Worm (Caenorhabditis elegans) whole organism, L4/young adult: Measurements from ENCODE around the gene Y38H6C.20.

Experiments used
- W03F9.2 ChIP-seq: fragments of 150-350 bp; optimal IDR thresholded peaks from 2 replicates; lab custom pipeline; 2014; ENCODE audit warnings: missing biosample characterization, missing genetic modification characterization
- dao-5 ChIP-seq: sonication (generic microtip); optimal IDR thresholded peaks from 2 replicates; lab custom pipeline; 2016; ENCODE audit warnings: missing genotype, missing genetic modification characterization, moderate library complexity, missing compliant biosample characterization
- him-1 ChIP-seq: sonication (generic microtip); optimal IDR thresholded peaks from 2 replicates; lab custom pipeline; 2016; ENCODE audit warnings: missing genotype, missing genetic modification reagents, missing genetic modification characterization, missing compliant biosample characterization

The Y38H6C.20 gene

ce11 chrV:20561795-20562194, 10.8 kb upstream of the Y38H6C.20 start, which contains the start of gene F26F2.1:
Gene F26F2.1 (minus strand): TSS chrV:20561895.
- TF ChIP-seq dao-5 (tag; lab: Kevin White, UChicago), result no peak
- no peak for TF ChIP-seq him-1
- TF ChIP-seq W03F9.2 (tag; lab: Kevin White, UChicago), result no peak

ce11 chrV:20558270-20558669, 7.3 kb upstream of the Y38H6C.20 start, which contains the start of gene abf-4:
Gene abf-4 (minus strand): TSS chrV:20558370.
- TF ChIP-seq him-1 (no peak), dao-5 (tag; lab: Kevin White, UChicago) (no peak), W03F9.2 (tag; lab: Kevin White, UChicago) (no peak)

- TF ChIP-seq him-1, result no peak
- no peak for TF ChIP-seq dao-5 (tag; lab: Kevin White, UChicago)
- TF ChIP-seq W03F9.2 (tag; lab: Kevin White, UChicago), result no peak
Measured at ce11 chrV:20556260-20556659, 5.3 kb upstream of the Y38H6C.20 start, which contains the start of gene Y38H6C.23. Gene Y38H6C.23 (minus strand): TSS chrV:20556360.

- TF ChIP-seq dao-5 (tag; lab: Kevin White, UChicago) (no peak), W03F9.2 (tag; lab: Kevin White, UChicago) (no peak), him-1 (no peak)
Measured at ce11 chrV:20555120-20555519, 4.1 kb upstream of the Y38H6C.20 start, which contains the start of gene Y38H6C.21. Gene Y38H6C.21 (minus strand): TSS chrV:20555267.

- TF ChIP-seq dao-5 (tag; lab: Kevin White, UChicago) (no peak), W03F9.2 (tag; lab: Kevin White, UChicago) (no peak), him-1 (no peak)
Measured at ce11 chrV:20552971-20553370, 2.0 kb upstream of the Y38H6C.20 start, which contains the start of gene vmo-1. Gene vmo-1 (minus strand): TSS chrV:20553071.

ce11 chrV:20547048-20547447, 3.9 kb downstream of the Y38H6C.20 start, which contains the start of gene Y38H6C.18:
Gene Y38H6C.18 (minus strand): TSS chrV:20547148.
- TF ChIP-seq him-1 (no peak), dao-5 (tag; lab: Kevin White, UChicago) (no peak), W03F9.2 (tag; lab: Kevin White, UChicago) (no peak)

- TF ChIP-seq dao-5 (tag; lab: Kevin White, UChicago) (no peak), W03F9.2 (tag; lab: Kevin White, UChicago) (no peak), him-1 (no peak)
Measured at ce11 chrV:20545742-20546141, 5.3 kb downstream of the Y38H6C.20 start.

- no peak for TF ChIP-seq dao-5 (tag; lab: Kevin White, UChicago)
- no peak for TF ChIP-seq W03F9.2 (tag; lab: Kevin White, UChicago)
- no peak for TF ChIP-seq him-1
Measured at ce11 chrV:20544610-20545009, 6.4 kb downstream of the Y38H6C.20 start.

- TF ChIP-seq him-1 (no peak), dao-5 (tag; lab: Kevin White, UChicago) (no peak), W03F9.2 (tag; lab: Kevin White, UChicago) (no peak)
Measured at ce11 chrV:20544092-20544491, 6.9 kb downstream of the Y38H6C.20 start, which contains the start of gene slc-36.3. Gene slc-36.3 (minus strand): TSS chrV:20544192.

ce11 chrV:20539055-20539454, 11.9 kb downstream of the Y38H6C.20 start, which contains the start of gene Y38H6C.16:
Gene Y38H6C.16 (minus strand): TSS chrV:20539347.
- TF ChIP-seq him-1 (no peak), dao-5 (tag; lab: Kevin White, UChicago) (no peak), W03F9.2 (tag; lab: Kevin White, UChicago) (no peak)

- TF ChIP-seq W03F9.2 (tag; lab: Kevin White, UChicago) (no peak), dao-5 (tag; lab: Kevin White, UChicago) (no peak), him-1 (no peak)
Measured at ce11 chrV:20536208-20536607, 14.8 kb downstream of the Y38H6C.20 start, which contains the start of gene Y38H6C.15. Gene Y38H6C.15 (minus strand): TSS chrV:20536308.

- TF ChIP-seq dao-5 (tag; lab: Kevin White, UChicago), result no peak
- TF ChIP-seq him-1, result no peak
- no peak for TF ChIP-seq W03F9.2 (tag; lab: Kevin White, UChicago)
Measured at ce11 chrV:20534072-20534471, 16.9 kb downstream of the Y38H6C.20 start, which contains the start of gene famh-161. Gene famh-161 (minus strand): TSS chrV:20534172.

ce11 chrV:20527493-20527892, 23.5 kb downstream of the Y38H6C.20 start, which contains the start of gene Y38H6C.13:
Gene Y38H6C.13 (plus strand): TSS chrV:20527793.
- TF ChIP-seq W03F9.2 (tag; lab: Kevin White, UChicago), result no peak

- TF ChIP-seq dao-5 (tag; lab: Kevin White, UChicago) (no peak), him-1 (no peak), W03F9.2 (tag; lab: Kevin White, UChicago) (no peak)
Measured at ce11 chrV:20525816-20526459, 25.1 kb downstream of the Y38H6C.20 start, which contains the start of the genes srh-166 and Y38H6C.24. Gene srh-166 (minus strand): TSS chrV:20525866. Gene Y38H6C.24 (plus strand): TSS chrV:20526435.
